Worm (Caenorhabditis elegans): ENCODE results near the gene srh-244.

DNA sequence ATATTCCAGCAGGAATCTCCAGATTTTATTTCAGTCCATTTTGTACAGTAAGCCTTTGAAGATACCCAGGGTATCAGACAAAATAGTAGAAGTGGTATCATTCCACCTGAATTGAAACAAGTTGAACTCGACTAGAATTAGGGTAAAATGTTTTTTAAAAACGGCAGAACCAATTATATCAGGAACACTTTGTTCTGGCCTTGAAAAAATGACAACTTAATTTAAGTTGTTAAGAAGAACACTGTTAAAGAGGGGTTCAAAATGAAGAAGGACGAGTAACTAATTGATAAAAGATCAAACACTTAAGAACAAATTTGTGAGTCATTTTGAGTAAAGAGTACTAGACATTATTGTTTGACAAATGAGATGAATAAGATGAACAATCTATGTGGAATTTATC, 22.7 kb upstream of the srh-244 start, which contains the start of gene lmd-4:
- TF ChIP-seq unc-62 (GFP tag; optimal IDR thresholded peaks at IDR 0.05): no peak
- TF ChIP-seq lin-15B (tag; optimal IDR thresholded peaks at IDR 0.05): no peak
- TF ChIP-seq mml-1 (tag; optimal IDR thresholded peaks at IDR 0.05): no peak
- TF ChIP-seq mdl-1 (tag; optimal IDR thresholded peaks at IDR 0.05): no peak

All from whole organism, L3 larva.